Worm (Caenorhabditis elegans) whole organism, L3 larva: ENCODE data around the gene cyp-33C9.

ENCODE experiments used
- ama-1 ChIP-seq: fragments of 150-350 bp; optimal IDR thresholded peaks from 2 replicates; lab custom pipeline; 2018
- ceh-28 ChIP-seq: fragments of 150-350 bp; optimal IDR thresholded peaks from 2 replicates; lab custom pipeline; 2014; ENCODE audit warnings: missing biosample characterization, missing genetic modification reagents, missing genetic modification characterization
- ceh-82 ChIP-seq: fragments of 150-350 bp; optimal IDR thresholded peaks from 2 replicates; lab custom pipeline; 2014; ENCODE audit warnings: missing biosample characterization, missing genetic modification characterization
- daf-12 ChIP-seq: fragments of 150-350 bp; optimal IDR thresholded peaks from 2 replicates; lab custom pipeline; 2014; ENCODE audit warnings: missing biosample characterization, missing genetic modification reagents, missing genetic modification characterization
- elt-1 ChIP-seq: fragments of 150-350 bp; optimal IDR thresholded peaks from 2 replicates; lab custom pipeline; 2014; ENCODE audit warnings: missing biosample characterization, missing genetic modification characterization
- elt-2 ChIP-seq: sonication (generic microtip); optimal IDR thresholded peaks from 2 replicates; lab custom pipeline; 2016; ENCODE audit warnings: missing genetic modification reagents, mild to moderate bottlenecking, missing genetic modification characterization, missing compliant biosample characterization
- lin-39 ChIP-seq: fragments of 150-350 bp; optimal IDR thresholded peaks from 2 replicates; lab custom pipeline; 2018; ENCODE audit warnings: missing biosample characterization, missing genetic modification reagents, missing genetic modification characterization
- nhr-11 ChIP-seq: fragments of 150-350 bp; optimal IDR thresholded peaks from 2 replicates; lab custom pipeline; 2014; ENCODE audit warnings: missing biosample characterization, missing genetic modification characterization
- nhr-25 ChIP-seq: sonication (generic microtip); optimal IDR thresholded peaks from 2 replicates; lab custom pipeline; 2017; ENCODE audit warnings: missing biosample characterization, missing genetic modification characterization
- pqm-1 ChIP-seq: fragments of 150-350 bp; optimal IDR thresholded peaks from 2 replicates; lab custom pipeline; 2017; ENCODE audit warnings: missing biosample characterization, missing genetic modification characterization, inconsistent platforms
- sea-2 ChIP-seq: fragments of 150-350 bp; sonication (generic microtip); optimal IDR thresholded peaks from 4 replicates; lab custom pipeline; 2014; ENCODE audit warnings: missing biosample characterization, missing genetic modification reagents, missing genetic modification characterization
- snpc-4 ChIP-seq: fragments of 150-350 bp; optimal IDR thresholded peaks from 2 replicates; lab custom pipeline; 2014; ENCODE audit warnings: missing biosample characterization, missing genetic modification characterization
- tbx-2 ChIP-seq: sonication (generic microtip); optimal IDR thresholded peaks from 2 replicates; lab custom pipeline; 2016; ENCODE audit warnings: mild to moderate bottlenecking, missing genetic modification characterization, missing compliant biosample characterization
- unc-62 ChIP-seq: fragments of 150-350 bp; sonication (generic microtip); optimal IDR thresholded peaks from 4 replicates; lab custom pipeline; 2014; ENCODE audit warnings: missing biosample characterization, missing genetic modification reagents, missing genetic modification characterization

DNA sequence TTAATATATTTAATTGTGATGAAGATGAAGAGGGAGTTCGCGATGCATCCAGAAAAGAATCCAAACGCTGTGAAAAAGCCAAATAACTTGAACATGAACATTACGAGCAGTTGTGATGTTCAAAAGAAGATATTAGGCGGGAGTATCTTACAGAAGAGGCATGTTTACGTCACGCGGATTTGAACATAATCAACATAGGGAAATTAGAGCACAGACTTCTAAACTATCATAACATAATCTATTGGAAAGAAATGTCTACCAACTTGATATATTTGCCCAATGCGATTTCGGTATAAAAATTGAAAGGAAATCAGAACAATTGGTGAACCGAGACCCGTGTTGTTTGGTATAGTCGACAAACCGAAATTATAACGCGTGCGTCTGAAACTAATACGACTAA is 9.8 kb upstream of the cyp-33C9 start, which contains the start of gene str-66:
- TF ChIP-seq unc-62 (GFP tag; lab: Kevin White, UChicago) (no peak), pqm-1 (no peak), nhr-25 (tag; lab: Kevin White, UChicago) (no peak), daf-12 (tag; lab: Kevin White, UChicago) (no peak), elt-2 (tag; lab: Kevin White, UChicago) (no peak), tbx-2 (tag; lab: Kevin White, UChicago) (no peak), ceh-28 (no peak), ama-1 (lab: Kevin White, UChicago) (no peak), sea-2 (GFP tag; lab: Kevin White, UChicago) (no peak), lin-39 (no peak), ceh-82 (tag; lab: Kevin White, UChicago) (no peak), snpc-4 (tag; lab: Kevin White, UChicago) (no peak), nhr-11 (tag; lab: Kevin White, UChicago) (no peak), elt-1 (tag; lab: Kevin White, UChicago) (no peak)
